Worm (Caenorhabditis elegans) whole organism, L4/young adult: Measurements from ENCODE around the gene srh-78.

Experiments used
- W03F9.2 ChIP-seq: fragments of 150-350 bp; optimal IDR thresholded peaks from 2 replicates; lab custom pipeline; 2014; ENCODE audit warnings: missing biosample characterization, missing genetic modification characterization
- dao-5 ChIP-seq: sonication (generic microtip); optimal IDR thresholded peaks from 2 replicates; lab custom pipeline; 2016; ENCODE audit warnings: missing genotype, missing genetic modification characterization, moderate library complexity, missing compliant biosample characterization
- him-1 ChIP-seq: sonication (generic microtip); optimal IDR thresholded peaks from 2 replicates; lab custom pipeline; 2016; ENCODE audit warnings: missing genotype, missing genetic modification reagents, missing genetic modification characterization, missing compliant biosample characterization

DNA sequence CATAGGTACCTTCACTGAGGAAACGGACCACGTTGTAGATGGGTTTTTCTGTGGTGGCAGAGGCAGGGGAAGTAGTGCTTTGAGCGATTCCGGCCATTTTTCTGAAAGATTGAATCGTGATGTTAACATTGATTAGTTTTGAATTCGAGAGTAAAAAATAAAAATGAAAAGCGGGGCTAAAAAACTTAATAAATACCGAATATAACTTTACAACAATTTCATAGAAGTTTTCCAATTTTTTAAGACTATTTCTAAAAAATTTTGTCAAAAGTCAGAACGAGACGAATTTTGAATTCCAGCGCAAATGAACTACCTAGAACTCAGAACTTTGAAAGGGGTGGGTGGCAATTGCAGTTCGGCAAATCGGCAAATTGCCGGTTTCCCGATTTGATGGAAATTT lies 17.6 kb downstream of the srh-78 start, which contains the start of gene kin-33:
- TF ChIP-seq him-1 (tag; lab: Kevin White, UChicago): no peak
- TF ChIP-seq dao-5: no peak
- no peak for TF ChIP-seq W03F9.2
